Fruit fly (Drosophila melanogaster): ENCODE measurements around the gene PAPLA1.
A peak's percentile ranks its signal among the peaks of the same experiment; 100 is the strongest.

Gene PAPLA1

DNA sequence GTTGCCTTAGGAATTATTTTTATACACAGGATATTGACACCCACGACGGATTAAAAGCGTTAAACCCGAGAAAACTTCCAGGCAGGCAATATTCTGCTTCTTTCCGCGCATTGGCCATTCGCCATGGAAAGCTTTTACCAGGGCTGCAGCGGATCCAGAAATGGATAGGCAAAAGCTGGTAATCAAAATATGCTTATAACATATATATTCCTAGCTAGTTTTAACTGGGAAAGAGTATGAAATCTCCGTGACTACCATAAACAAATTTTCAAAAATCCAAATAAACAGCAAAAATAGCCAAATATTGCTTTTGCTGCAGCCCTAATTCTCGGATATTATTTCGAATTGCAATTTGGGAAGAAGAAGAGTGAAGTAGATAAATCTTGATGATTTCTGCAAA is at the start of gene PAPLA1, which contains the start of gene Rbsn-5:
Gene PAPLA1 (minus strand): TSS at position 141 of the 400 bp plus-strand sequence.
Gene Rbsn-5 (plus strand): TSS at position 335 of the 400 bp plus-strand sequence.
- TF ChIP-seq CTCF (optimal IDR thresholded peaks at IDR 0.05): no peak
- no peak for TF ChIP-seq CG8478 (optimal IDR thresholded peaks at IDR 0.05)

DNA sequence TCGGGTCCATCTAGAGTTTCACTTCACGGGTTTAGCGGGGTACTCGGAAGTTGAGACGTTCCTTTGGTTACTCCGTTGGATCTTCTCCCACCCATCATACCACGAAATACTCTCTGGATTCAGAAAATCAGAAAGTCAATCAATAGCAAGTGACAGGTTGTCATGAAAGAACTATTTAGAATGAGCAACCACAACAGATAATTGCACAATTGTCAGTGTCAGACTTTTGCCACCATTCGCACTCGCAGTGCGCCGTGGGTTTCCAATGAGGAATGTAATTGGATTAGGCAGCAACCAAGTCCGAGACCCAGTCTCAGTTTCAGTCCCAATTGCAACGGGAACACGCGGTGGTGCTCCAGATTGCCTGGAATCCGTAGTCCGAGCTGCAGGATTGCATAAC is 46.4 kb upstream of the PAPLA1 start, which contains the start of gene CG8419:
Gene CG8419 (plus strand): TSS at position 301 of the 400 bp plus-strand sequence.
- TF ChIP-seq CG8478 (optimal IDR thresholded peaks at IDR 0.05): no peak
- TF ChIP-seq CTCF (optimal IDR thresholded peaks at IDR 0.05): no peak

dm6 chr2L:8204996-8205567 is 45.6 kb upstream of the PAPLA1 start, which contains the start of gene SLC5A11:
TSS of gene SLC5A11 (minus strand) at chr2L:8205132.
- TF ChIP-seq CTCF (optimal IDR thresholded peaks at IDR 0.05): no peak
- no peak for TF ChIP-seq CG8478 (optimal IDR thresholded peaks at IDR 0.05)

- TF ChIP-seq CTCF (optimal IDR thresholded peaks at IDR 0.05) (no peak), CG8478 (optimal IDR thresholded peaks at IDR 0.05) (no peak)
Observed at dm6 chr2L:8204366-8204765, 44.9 kb upstream of the PAPLA1 start.

DNA sequence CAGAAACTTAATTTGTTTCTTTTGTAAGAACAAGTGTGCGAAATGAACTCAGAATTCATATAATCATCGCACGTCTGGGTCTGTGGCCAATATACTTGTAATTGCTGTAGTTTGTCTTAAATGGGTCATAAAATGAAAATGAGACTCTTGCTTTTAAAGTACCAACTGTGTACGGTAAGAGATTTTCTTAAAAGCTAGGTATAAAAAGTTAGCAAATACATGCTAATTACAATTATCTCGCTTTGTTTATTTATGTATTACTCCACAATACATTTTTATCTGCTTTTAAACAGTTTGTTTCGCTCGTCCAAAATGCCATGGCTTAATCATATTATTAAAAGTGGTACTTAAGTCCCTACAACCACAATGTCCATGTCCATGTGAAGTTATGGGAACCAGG is 44.3 kb upstream of the PAPLA1 start:
- TF ChIP-seq CTCF (optimal IDR thresholded peaks at IDR 0.05) (no peak), CG8478 (optimal IDR thresholded peaks at IDR 0.05) (no peak)

DNA sequence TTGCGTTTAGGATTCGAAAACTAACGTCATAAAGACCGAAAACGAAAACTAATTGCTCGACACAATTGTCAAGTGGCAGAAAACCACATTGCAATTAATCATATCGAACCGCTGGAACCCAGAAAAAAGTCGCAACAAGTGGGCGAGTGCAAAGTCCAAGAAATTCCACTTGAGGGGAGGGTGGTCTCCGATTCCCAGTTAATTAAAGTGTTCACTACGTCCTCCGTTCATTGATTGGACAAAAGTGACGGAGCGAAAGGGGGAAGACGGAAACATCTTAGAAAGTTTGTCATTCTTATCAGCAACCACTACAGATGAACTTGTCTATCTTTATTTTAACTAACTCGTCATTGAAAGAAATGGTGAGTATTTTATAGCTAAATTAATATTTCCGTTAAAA is 43.1 kb upstream of the PAPLA1 start:
- TF ChIP-seq CG8478 (optimal IDR thresholded peaks at IDR 0.05): no peak
- TF ChIP-seq CTCF (optimal IDR thresholded peaks at IDR 0.05): no peak

DNA sequence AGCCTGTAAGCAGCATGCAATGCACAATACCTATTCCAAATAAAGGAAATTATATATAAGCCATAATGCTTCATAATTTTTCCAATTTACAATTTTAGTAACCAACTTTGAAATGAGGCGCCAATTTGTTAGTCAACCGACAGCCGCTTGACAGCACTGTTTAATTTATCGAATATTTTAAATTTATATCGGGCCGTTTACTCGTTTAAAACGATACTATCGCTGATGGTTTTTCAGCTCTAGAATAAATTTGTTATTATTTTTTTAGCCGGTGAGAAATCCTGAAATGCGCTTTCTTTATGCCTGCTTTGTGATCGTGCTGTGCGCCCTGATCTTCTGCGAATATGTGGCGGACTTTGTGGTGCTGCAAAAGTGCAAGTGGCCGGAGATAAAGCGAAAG is 39.3 kb upstream of the PAPLA1 start, which contains the start of gene PGAP5:
Gene PGAP5 (plus strand): TSS at position 126 of the 400 bp plus-strand sequence.
- TF ChIP-seq CG8478 (optimal IDR thresholded peaks at IDR 0.05): no peak
- TF ChIP-seq CTCF (optimal IDR thresholded peaks at IDR 0.05): no peak

DNA sequence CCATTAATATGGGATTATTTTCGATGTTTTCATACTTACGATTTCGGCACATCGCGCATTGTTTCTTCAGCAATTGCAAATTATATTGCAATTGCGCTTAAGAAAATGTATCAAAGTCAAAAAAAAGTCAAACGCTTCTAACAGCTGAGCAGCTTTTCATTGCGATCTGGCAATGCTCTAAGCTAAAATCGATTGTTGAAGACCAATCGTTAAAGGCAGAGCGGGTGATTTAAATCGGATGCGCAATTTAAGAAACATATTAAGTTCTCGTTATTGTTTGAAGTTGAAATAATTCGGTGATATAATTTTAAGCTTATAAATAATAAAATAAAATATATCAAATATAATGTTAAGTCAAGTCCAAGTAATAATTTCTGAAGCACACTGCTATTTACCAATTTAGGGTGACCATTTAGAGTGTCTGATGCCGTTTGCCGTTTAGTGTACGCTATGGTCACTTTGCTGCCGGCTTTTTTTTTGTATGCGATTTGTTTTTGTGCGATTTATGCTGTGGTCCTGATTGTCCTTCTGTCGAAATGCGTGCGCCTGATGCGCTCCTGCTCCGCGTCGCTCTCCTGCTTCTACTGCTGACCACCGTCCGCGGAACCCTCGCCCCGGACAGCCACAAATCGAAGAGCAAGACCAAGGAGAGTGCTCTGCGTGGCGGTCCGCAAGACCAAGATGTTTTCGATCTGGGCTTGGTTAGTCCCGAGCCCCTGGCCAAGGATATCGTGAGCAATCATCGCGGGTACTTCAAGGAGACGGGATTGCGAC is 37.5 kb upstream of the PAPLA1 start, which contains the start of the genes CG8475 and CG8460:
Gene CG8475 (minus strand): TSS at position 162 of the 774 bp plus-strand sequence.
Gene CG8460 (plus strand): TSS at position 437 of the 774 bp plus-strand sequence.
- TF ChIP-seq CTCF (optimal IDR thresholded peaks at IDR 0.05) (no peak), CG8478 (optimal IDR thresholded peaks at IDR 0.05) (no peak)

dm6 chr2L:8195722-8196323 is 36.4 kb upstream of the PAPLA1 start:
- TF ChIP-seq CTCF (optimal IDR thresholded peaks at IDR 0.05) (no peak), CG8478 (optimal IDR thresholded peaks at IDR 0.05) (no peak)

DNA sequence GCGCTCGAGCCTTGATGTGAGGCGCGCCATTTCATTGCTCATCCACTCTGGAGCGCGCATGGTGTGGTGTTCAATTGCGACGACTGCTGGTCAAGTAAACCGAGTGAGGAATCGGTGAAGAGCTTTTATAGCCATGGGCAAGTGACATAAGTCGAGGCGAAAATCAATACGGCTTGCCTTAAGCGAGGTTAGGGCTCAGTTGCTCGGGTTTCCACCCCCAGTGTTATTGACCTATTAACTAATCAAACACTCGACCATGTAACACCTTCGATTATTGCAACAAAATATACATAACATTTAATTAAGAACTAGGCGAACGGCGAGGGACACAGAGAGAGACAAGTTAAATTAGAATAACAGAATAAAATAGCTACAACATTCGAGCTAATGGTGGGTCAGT is 31.2 kb upstream of the PAPLA1 start, which contains the start of gene CG34134:
Gene CG34134 (minus strand): TSS at position 101 of the 400 bp plus-strand sequence.
- TF ChIP-seq CG8478 (optimal IDR thresholded peaks at IDR 0.05) (no peak), CTCF (optimal IDR thresholded peaks at IDR 0.05) (no peak)

DNA sequence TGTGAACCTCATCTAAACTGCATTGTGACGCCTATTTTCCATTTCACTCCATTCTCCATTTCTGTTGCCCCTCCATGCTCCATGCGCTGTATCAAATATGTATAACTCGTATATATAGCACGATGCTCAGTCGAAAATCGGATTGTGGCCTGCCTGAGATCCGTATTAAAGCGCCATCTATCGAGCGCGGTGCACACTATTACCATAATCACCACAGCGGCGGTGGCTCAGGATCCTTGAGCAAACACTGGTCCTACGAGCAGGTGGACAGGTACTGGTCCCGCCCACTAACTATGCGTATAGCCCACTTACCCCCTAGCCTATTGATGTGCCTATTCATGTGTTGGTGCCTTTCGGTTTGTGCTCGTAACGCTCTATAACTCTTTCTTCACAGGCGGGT is 25.6 kb upstream of the PAPLA1 start:
- TF ChIP-seq CG8478 (optimal IDR thresholded peaks at IDR 0.05) (no peak), CTCF (optimal IDR thresholded peaks at IDR 0.05) (peak; percentile 82 to 90)

- TF ChIP-seq CG8478 (optimal IDR thresholded peaks at IDR 0.05): no peak
- no peak for TF ChIP-seq CTCF (optimal IDR thresholded peaks at IDR 0.05)
Observed at dm6 chr2L:8171544-8171943, 12.1 kb upstream of the PAPLA1 start.

- TF ChIP-seq CG8478 (optimal IDR thresholded peaks at IDR 0.05): no peak
- TF ChIP-seq CTCF (optimal IDR thresholded peaks at IDR 0.05): no peak
Observed at dm6 chr2L:8170600-8171182, 11.3 kb upstream of the PAPLA1 start.

- no peak for TF ChIP-seq CTCF (optimal IDR thresholded peaks at IDR 0.05)
- TF ChIP-seq CG8478 (optimal IDR thresholded peaks at IDR 0.05): no peak
Observed at dm6 chr2L:8168075-8168474, 8.6 kb upstream of the PAPLA1 start.
